Worm (Caenorhabditis elegans): ENCODE data around the gene F16B3.3.

F16B3.3 gene

ce11 chrV:1342712-1343111, 25.0 kb upstream of the F16B3.3 start:
- TF ChIP-seq nhr-77 (tag; optimal IDR thresholded peaks at IDR 0.05): no peak
- no peak for TF ChIP-seq gei-8 (GFP tag; optimal IDR thresholded peaks at IDR 0.05)
- TF ChIP-seq unc-62 (GFP tag; optimal IDR thresholded peaks at IDR 0.05 in 1 of 2): no peak
- TF ChIP-seq unc-62 (tag; optimal IDR thresholded peaks at IDR 0.05): no peak
- no peak for TF ChIP-seq lin-15B (tag; optimal IDR thresholded peaks at IDR 0.05)
- TF ChIP-seq hlh-30 (tag; optimal IDR thresholded peaks at IDR 0.05; ENCODE audit: insufficient read depth): no peak
- TF ChIP-seq nhr-48 (tag; optimal IDR thresholded peaks at IDR 0.05): no peak
- no peak for TF ChIP-seq aly-2 (tag; optimal IDR thresholded peaks at IDR 0.05)
- no peak for TF ChIP-seq ZK546.5 (tag; optimal IDR thresholded peaks at IDR 0.05)
- TF ChIP-seq duxl-1 (tag; optimal IDR thresholded peaks at IDR 0.05; ENCODE audit: poor library complexity): no peak
- TF ChIP-seq Y105C5A.15 (GFP tag; IDR thresholded peaks at IDR 0.05): no peak
- no peak for TF ChIP-seq hmg-1.1 (GFP tag; IDR thresholded peaks at IDR 0.05)
- no peak for TF ChIP-seq zfp-2 (tag; optimal IDR thresholded peaks at IDR 0.05)
- no peak for TF ChIP-seq F49E8.2 (tag; optimal IDR thresholded peaks at IDR 0.05; ENCODE audit: borderline replicate concordance)
- no peak for TF ChIP-seq pha-4 (GFP tag; IDR thresholded peaks at IDR 0.05)
- no peak for TF ChIP-seq pha-4 (tag; optimal IDR thresholded peaks at IDR 0.05)
- TF ChIP-seq nhr-111 (GFP tag; optimal IDR thresholded peaks at IDR 0.05): no peak

ce11 chrV:1341276-1342050, 23.7 kb upstream of the F16B3.3 start:
- TF ChIP-seq unc-62 (GFP tag; optimal IDR thresholded peaks at IDR 0.05 in 1 of 2) (peak in 1 of 2 experiments; percentile 90), unc-62 (tag; optimal IDR thresholded peaks at IDR 0.05) (no peak), tra-1 (GFP tag; IDR thresholded peaks at IDR 0.05) (no peak), snpc-1.2 (GFP tag; IDR thresholded peaks at IDR 0.05) (no peak), F49E8.2 (tag; optimal IDR thresholded peaks at IDR 0.05; ENCODE audit: borderline replicate concordance) (no peak)

- no peak for TF ChIP-seq nhr-48 (tag; optimal IDR thresholded peaks at IDR 0.05)
- no peak for TF ChIP-seq zip-2 (tag; optimal IDR thresholded peaks at IDR 0.05)
- TF ChIP-seq pha-4 (GFP tag; IDR thresholded peaks at IDR 0.05): no peak
- TF ChIP-seq pha-4 (tag; optimal IDR thresholded peaks at IDR 0.05): no peak
- no peak for TF ChIP-seq zip-11 (GFP tag; IDR thresholded peaks at IDR 0.05)
- TF ChIP-seq fkh-10 (GFP tag; optimal IDR thresholded peaks at IDR 0.05): peak; percentile 41
Observed at ce11 chrV:1337701-1338100, 20.0 kb upstream of the F16B3.3 start.

ce11 chrV:1335896-1336295, 18.2 kb upstream of the F16B3.3 start:
- no peak for TF ChIP-seq tag-97 (GFP tag; IDR thresholded peaks at IDR 0.05)
- TF ChIP-seq unc-62 (GFP tag; optimal IDR thresholded peaks at IDR 0.05 in 1 of 2): peak in 1 of 2 experiments; percentile 94
- no peak for TF ChIP-seq unc-62 (tag; optimal IDR thresholded peaks at IDR 0.05)
- no peak for TF ChIP-seq nhr-48 (tag; optimal IDR thresholded peaks at IDR 0.05)

ce11 chrV:1327317-1327716, 9.6 kb upstream of the F16B3.3 start:
- TF ChIP-seq aha-1 (tag) (peak; percentile 89), daf-16 (GFP tag; optimal IDR thresholded peaks at IDR 0.05) (peak in 1 of 2 experiments; percentile 40), daf-16 (tag; optimal IDR thresholded peaks at IDR 0.05) (no peak), hlh-30 (tag; optimal IDR thresholded peaks at IDR 0.05; ENCODE audit: insufficient read depth) (peak; percentile 23), daf-12 (tag; optimal IDR thresholded peaks at IDR 0.05) (no peak), unc-62 (GFP tag; optimal IDR thresholded peaks at IDR 0.05 in 1 of 2) (peak in 1 of 2 experiments; percentile 49), unc-62 (tag; optimal IDR thresholded peaks at IDR 0.05) (no peak)

- TF ChIP-seq aha-1 (tag): peak; percentile 33
- no peak for TF ChIP-seq lim-7 (GFP tag; IDR thresholded peaks at IDR 0.05)
- peak in 1 of 2 experiments; percentile 53 for TF ChIP-seq daf-16 (GFP tag; optimal IDR thresholded peaks at IDR 0.05)
- no peak for TF ChIP-seq daf-16 (tag; optimal IDR thresholded peaks at IDR 0.05)
- peak in 1 of 2 experiments; percentile 83 for TF ChIP-seq unc-62 (GFP tag; optimal IDR thresholded peaks at IDR 0.05 in 1 of 2)
- TF ChIP-seq unc-62 (tag; optimal IDR thresholded peaks at IDR 0.05): no peak
- TF ChIP-seq daf-12 (tag; optimal IDR thresholded peaks at IDR 0.05): no peak
Observed at ce11 chrV:1326067-1326466, 8.3 kb upstream of the F16B3.3 start.
